Worm (Caenorhabditis elegans): ENCODE data around the gene K12H6.6.

ce11 chrII:2815444-2815843 is 15.6 kb downstream of the K12H6.6 start, which contains the start of gene K12H6.2:
- TF ChIP-seq unc-130 (GFP tag; optimal IDR thresholded peaks at IDR 0.05) (no peak), sptf-2 (GFP tag; optimal IDR thresholded peaks at IDR 0.05) (no peak), hlh-12 (tag; optimal IDR thresholded peaks at IDR 0.05) (no peak)

Measured in whole organism, young adult.